Worm (Caenorhabditis elegans) whole organism, midembryonic: ENCODE measurements around the gene ZK1240.2.

Experiments
- T22C8.4 ChIP-seq: fragments of 200-800 bp; sonication (Bioruptor generic); IDR thresholded peaks from 2 replicates; pipeline ENCODE4 v1.3.6; 2022; ENCODE audit warnings: missing genetic modification characterization, missing compliant biosample characterization
- cog-1 ChIP-seq: sonication (generic microtip); optimal IDR thresholded peaks from 2 replicates; lab custom pipeline; 2016; ENCODE audit warnings: missing genetic modification characterization, missing compliant biosample characterization
- klf-2 ChIP-seq: fragments of 200-800 bp; sonication (Bioruptor generic); conservative IDR thresholded peaks from 2 replicates; pipeline ENCODE4 v1.3.6; 2022; ENCODE audit warnings: missing genetic modification reagents, missing genetic modification characterization, missing compliant biosample characterization
- med-1 ChIP-seq: sonication (generic microtip); optimal IDR thresholded peaks from 2 replicates; lab custom pipeline; 2017; ENCODE audit warnings: missing genetic modification characterization, mild to moderate bottlenecking, missing compliant biosample characterization, antibody characterized with exemption, missing genetic modification reagents; ENCODE audit not compliant: insufficient read depth
- ref-1 ChIP-seq: fragments of 200-800 bp; sonication (Bioruptor generic); conservative IDR thresholded peaks from 2 replicates; pipeline ENCODE4 v1.3.6; 2022; ENCODE audit warnings: missing genetic modification reagents, missing genetic modification characterization, missing compliant biosample characterization
- tab-1 ChIP-seq: fragments of 200-800 bp; sonication (Bioruptor generic); IDR thresholded peaks from 2 replicates; pipeline ENCODE4 v1.3.6; 2022; ENCODE audit warnings: missing genetic modification characterization, missing compliant biosample characterization
- ztf-23 ChIP-seq: fragments of 200-800 bp; sonication (Bioruptor generic); IDR thresholded peaks from 2 replicates; pipeline ENCODE4 v1.3.6; 2022; ENCODE audit warnings: missing genetic modification reagents, missing genetic modification characterization, missing compliant biosample characterization
- ztf-29 ChIP-seq: fragments of 200-800 bp; sonication (Bioruptor generic); IDR thresholded peaks from 2 replicates; pipeline ENCODE4 v1.3.6; 2022; ENCODE audit warnings: missing genetic modification reagents, missing genetic modification characterization, missing compliant biosample characterization

- TF ChIP-seq ztf-23 (GFP tag; lab: Robert Waterston, UW) (no peak), ref-1 (no peak), klf-2 (GFP tag; lab: Robert Waterston, UW) (no peak), tab-1 (GFP tag; lab: Robert Waterston, UW) (no peak), cog-1 (no peak), med-1 (no peak), T22C8.4 (no peak), ztf-29 (GFP tag; lab: Robert Waterston, UW) (no peak)
Measured at ce11 chrII:2292027-2292426, 31.1 kb upstream of the ZK1240.2 start, which contains the start of gene K09F6.7.
